Worm (Caenorhabditis elegans): ENCODE measurements around the gene B0432.7.

B0432.7 gene

DNA sequence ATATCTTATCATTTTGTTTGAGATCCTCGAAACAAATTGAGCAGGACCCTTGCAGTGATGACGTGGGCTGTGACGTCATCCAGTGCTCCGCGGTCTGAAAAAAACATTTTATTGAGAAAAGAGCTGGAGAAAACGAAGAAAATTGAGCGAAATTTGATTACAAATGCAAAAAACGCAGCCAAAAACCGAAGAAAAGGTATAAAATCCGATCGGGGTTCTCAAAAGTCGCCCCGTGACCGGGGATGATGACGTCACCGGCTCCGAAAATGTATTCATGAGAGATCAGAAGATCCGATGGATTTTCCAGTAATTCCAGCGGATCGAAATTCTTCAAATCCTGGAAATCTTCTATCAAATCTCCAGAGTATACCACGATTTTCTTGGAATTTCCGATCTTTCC lies 8.7 kb upstream of the B0432.7 start, which contains the start of gene trul-1:
TSS of gene trul-1 (minus strand) at position 101 of the 400 bp plus-strand sequence.
- TF ChIP-seq klf-2 (GFP tag; conservative IDR thresholded peaks at IDR 0.05): no peak
- no peak for TF ChIP-seq ztf-29 (GFP tag; IDR thresholded peaks at IDR 0.05)
- TF ChIP-seq T22C8.4 (GFP tag; IDR thresholded peaks at IDR 0.05): no peak
- TF ChIP-seq ztf-23 (GFP tag; IDR thresholded peaks at IDR 0.05): no peak

DNA sequence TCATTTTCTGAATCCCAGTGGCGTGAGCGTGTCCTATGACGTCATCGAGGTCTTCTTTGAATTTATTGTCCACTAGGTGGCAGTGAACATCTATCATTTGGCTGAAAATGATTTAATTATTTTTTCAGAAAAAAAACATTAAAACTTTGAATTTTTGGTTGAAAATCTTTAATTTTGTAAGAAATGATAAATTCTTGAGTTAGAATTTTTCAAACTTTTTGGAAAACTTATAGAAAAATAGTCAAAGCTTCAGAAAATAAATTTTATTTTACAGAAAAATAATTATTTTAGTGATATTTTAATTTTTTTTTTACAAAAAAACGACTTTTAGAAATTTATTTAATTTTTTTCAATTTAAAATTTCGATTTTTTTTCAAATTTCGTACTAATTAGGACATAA lies 4.9 kb upstream of the B0432.7 start, which contains the start of gene B0432.8:
TSS of gene B0432.8 (minus strand) at position 101 of the 400 bp plus-strand sequence.
- no peak for TF ChIP-seq tab-1 (GFP tag; IDR thresholded peaks at IDR 0.05)
- no peak for TF ChIP-seq med-1 (GFP tag; optimal IDR thresholded peaks at IDR 0.05; ENCODE audit: insufficient read depth)
- TF ChIP-seq cog-1 (tag; optimal IDR thresholded peaks at IDR 0.05): no peak
- TF ChIP-seq flt-1 (GFP tag; IDR thresholded peaks at IDR 0.05): no peak
- no peak for TF ChIP-seq ztf-29 (GFP tag; IDR thresholded peaks at IDR 0.05)
- TF ChIP-seq ztf-23 (GFP tag; IDR thresholded peaks at IDR 0.05): no peak
- no peak for TF ChIP-seq ref-1 (GFP tag; conservative IDR thresholded peaks at IDR 0.05)
- TF ChIP-seq T22C8.4 (GFP tag; IDR thresholded peaks at IDR 0.05): no peak
- no peak for TF ChIP-seq klf-2 (GFP tag; conservative IDR thresholded peaks at IDR 0.05)

DNA sequence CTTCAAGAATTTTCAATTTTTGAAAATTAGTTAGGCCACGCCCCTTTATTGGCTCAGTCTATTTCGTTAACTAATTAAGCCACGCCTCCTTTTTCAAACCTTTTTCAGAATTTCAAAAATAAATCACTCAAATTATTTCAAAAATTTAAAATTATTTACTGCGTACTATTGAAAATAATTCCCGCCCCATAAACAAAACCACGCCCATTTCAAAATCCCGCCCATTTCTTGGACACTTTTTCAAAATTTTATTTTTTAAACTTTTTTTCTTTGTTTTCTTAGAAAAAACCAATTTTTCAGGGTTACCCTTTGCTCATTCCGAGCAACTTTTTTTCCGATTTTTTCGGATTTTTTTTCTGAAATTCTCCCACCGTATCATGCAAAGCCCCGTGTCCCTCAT lies 9.7 kb downstream of the B0432.7 start, which contains the start of gene B0432.14:
TSS of gene B0432.14 (plus strand) at position 301 of the 400 bp plus-strand sequence.
- no peak for TF ChIP-seq cog-1 (tag; optimal IDR thresholded peaks at IDR 0.05)
- no peak for TF ChIP-seq T22C8.4 (GFP tag; IDR thresholded peaks at IDR 0.05)
- TF ChIP-seq ztf-29 (GFP tag; IDR thresholded peaks at IDR 0.05): no peak
- no peak for TF ChIP-seq med-1 (GFP tag; optimal IDR thresholded peaks at IDR 0.05; ENCODE audit: insufficient read depth)
- TF ChIP-seq ref-1 (GFP tag; conservative IDR thresholded peaks at IDR 0.05): no peak

DNA sequence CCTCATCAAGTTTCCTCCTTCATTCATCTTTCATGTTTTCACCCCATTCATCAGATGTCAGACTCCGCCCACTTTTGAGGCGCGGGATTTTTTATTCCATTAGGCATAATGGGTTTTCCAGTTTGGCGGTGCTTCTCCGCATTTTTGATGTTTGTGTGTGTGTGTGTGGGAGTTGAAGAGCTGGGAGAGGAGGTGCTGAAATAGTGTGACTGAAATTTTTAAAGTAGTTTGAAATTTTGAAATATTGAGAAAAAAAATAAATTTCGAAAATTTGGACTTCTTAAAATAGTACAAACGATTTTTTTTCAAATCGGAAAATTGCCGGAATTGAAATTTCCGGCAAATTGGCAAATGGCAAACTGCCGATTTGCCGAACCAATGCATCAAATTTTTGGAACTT lies 10.2 kb downstream of the B0432.7 start, which contains the start of gene scc-2:
TSS of gene scc-2 (minus strand) at position 101 of the 400 bp plus-strand sequence.
- no peak for TF ChIP-seq flt-1 (GFP tag; IDR thresholded peaks at IDR 0.05)
- TF ChIP-seq klf-2 (GFP tag; conservative IDR thresholded peaks at IDR 0.05): no peak
- TF ChIP-seq cog-1 (tag; optimal IDR thresholded peaks at IDR 0.05): no peak
- TF ChIP-seq ztf-29 (GFP tag; IDR thresholded peaks at IDR 0.05): no peak
- no peak for TF ChIP-seq tab-1 (GFP tag; IDR thresholded peaks at IDR 0.05)
- no peak for TF ChIP-seq ztf-23 (GFP tag; IDR thresholded peaks at IDR 0.05)
- no peak for TF ChIP-seq T22C8.4 (GFP tag; IDR thresholded peaks at IDR 0.05)
- TF ChIP-seq med-1 (GFP tag; optimal IDR thresholded peaks at IDR 0.05; ENCODE audit: insufficient read depth): no peak

DNA sequence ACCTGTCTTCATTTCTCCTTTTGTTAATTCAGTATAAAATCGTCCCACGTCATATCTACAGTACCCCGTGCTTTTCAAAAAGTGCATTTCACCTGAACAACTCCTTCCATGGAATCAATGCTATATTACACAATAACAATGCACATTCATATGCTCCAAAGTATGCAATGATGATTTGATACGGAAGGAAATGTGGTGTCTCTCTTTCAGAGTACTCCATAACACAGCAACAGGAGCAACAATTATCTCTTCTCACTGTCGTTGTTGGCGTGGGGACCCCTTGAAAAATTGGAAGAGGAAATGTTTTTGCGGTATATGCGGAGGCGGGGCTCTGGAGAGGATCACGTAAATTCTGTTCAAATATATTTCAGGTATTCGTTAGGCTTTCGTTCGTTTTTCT lies 16.3 kb downstream of the B0432.7 start, which contains the start of gene cat-2:
TSS of gene cat-2 (plus strand) at position 301 of the 400 bp plus-strand sequence.
- TF ChIP-seq med-1 (GFP tag; optimal IDR thresholded peaks at IDR 0.05; ENCODE audit: insufficient read depth): no peak
- no peak for TF ChIP-seq ref-1 (GFP tag; conservative IDR thresholded peaks at IDR 0.05)
- TF ChIP-seq cog-1 (tag; optimal IDR thresholded peaks at IDR 0.05): no peak
- TF ChIP-seq tab-1 (GFP tag; IDR thresholded peaks at IDR 0.05): no peak
- TF ChIP-seq klf-2 (GFP tag; conservative IDR thresholded peaks at IDR 0.05): no peak
- TF ChIP-seq ztf-23 (GFP tag; IDR thresholded peaks at IDR 0.05): no peak
- TF ChIP-seq T22C8.4 (GFP tag; IDR thresholded peaks at IDR 0.05): no peak
- no peak for TF ChIP-seq ztf-29 (GFP tag; IDR thresholded peaks at IDR 0.05)
- TF ChIP-seq flt-1 (GFP tag; IDR thresholded peaks at IDR 0.05): no peak

DNA sequence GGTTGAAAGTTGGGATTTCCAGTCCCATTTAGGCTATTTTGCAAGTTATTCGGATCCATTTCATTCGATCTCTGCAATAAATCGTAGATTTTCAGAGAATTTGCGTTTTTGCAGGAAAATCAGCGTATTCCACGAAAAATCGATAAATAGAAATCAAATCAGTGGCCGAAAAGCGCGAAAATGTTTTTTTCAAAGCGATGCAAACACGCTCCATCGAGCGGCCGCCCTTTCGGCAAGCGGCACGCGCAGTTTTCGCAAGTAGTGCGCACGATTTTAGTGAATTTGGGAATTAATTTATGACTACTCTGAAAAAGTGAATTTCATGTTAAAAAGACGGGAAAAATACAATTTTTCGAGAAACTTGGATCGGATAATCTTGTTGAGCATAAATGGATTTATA lies 18.6 kb downstream of the B0432.7 start:
- TF ChIP-seq cog-1 (tag; optimal IDR thresholded peaks at IDR 0.05) (peak; percentile 88), ztf-29 (GFP tag; IDR thresholded peaks at IDR 0.05) (peak; percentile 84), ref-1 (GFP tag; conservative IDR thresholded peaks at IDR 0.05) (peak; percentile 55; the same call in 1 of the 2 replicates), ztf-23 (GFP tag; IDR thresholded peaks at IDR 0.05) (peak; percentile 87), tab-1 (GFP tag; IDR thresholded peaks at IDR 0.05) (peak; percentile 82), med-1 (GFP tag; optimal IDR thresholded peaks at IDR 0.05; ENCODE audit: insufficient read depth) (peak; percentile 83), T22C8.4 (GFP tag; IDR thresholded peaks at IDR 0.05) (peak; percentile 93), flt-1 (GFP tag; IDR thresholded peaks at IDR 0.05) (peak; percentile 89), klf-2 (GFP tag; conservative IDR thresholded peaks at IDR 0.05) (peak; percentile 58)

DNA sequence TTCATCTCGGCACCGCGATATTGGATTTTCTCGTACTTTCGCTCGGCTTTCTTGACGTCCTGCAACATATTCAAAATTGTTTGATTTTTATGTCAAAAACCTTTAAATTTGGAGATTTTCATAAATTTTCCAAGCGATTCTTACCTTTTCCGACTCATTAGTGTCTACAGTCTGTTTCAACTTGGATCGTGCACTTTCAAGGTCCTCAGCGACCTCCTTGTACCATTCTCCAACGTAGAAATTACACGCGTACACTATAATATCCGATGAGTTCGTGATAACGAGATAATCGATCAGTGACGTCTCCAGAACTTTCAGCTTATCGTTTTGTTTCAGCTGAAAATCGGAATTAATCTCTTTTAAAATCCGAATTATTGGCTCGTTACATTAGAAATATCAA lies 26.0 kb downstream of the B0432.7 start:
- TF ChIP-seq med-1 (GFP tag; optimal IDR thresholded peaks at IDR 0.05; ENCODE audit: insufficient read depth) (no peak), klf-2 (GFP tag; conservative IDR thresholded peaks at IDR 0.05) (no peak), T22C8.4 (GFP tag; IDR thresholded peaks at IDR 0.05) (no peak), flt-1 (GFP tag; IDR thresholded peaks at IDR 0.05) (no peak), ztf-29 (GFP tag; IDR thresholded peaks at IDR 0.05) (no peak), ztf-23 (GFP tag; IDR thresholded peaks at IDR 0.05) (no peak), tab-1 (GFP tag; IDR thresholded peaks at IDR 0.05) (no peak), cog-1 (tag; optimal IDR thresholded peaks at IDR 0.05) (no peak), ref-1 (GFP tag; conservative IDR thresholded peaks at IDR 0.05) (no peak)

DNA sequence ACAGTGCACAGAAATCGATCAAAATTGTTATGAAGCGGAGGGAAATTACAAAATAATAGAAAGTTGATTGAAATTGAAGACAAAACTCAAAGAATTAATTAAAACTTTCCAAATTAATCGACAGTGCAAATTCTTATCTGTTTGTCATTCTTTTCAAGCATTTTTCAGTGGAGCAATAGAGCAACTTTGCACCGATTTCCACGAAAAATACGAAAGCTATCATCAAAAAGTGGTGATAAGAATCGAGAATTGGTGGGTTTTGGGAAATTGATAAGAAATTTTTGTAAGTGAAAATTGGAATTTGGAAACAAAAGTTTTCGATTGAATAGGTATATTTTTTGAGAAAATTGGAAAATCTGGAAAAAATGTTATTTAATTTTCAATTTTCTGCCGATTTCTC lies 33.7 kb downstream of the B0432.7 start:
- TF ChIP-seq med-1 (GFP tag; optimal IDR thresholded peaks at IDR 0.05; ENCODE audit: insufficient read depth) (no peak), tab-1 (GFP tag; IDR thresholded peaks at IDR 0.05) (no peak), T22C8.4 (GFP tag; IDR thresholded peaks at IDR 0.05) (no peak), klf-2 (GFP tag; conservative IDR thresholded peaks at IDR 0.05) (no peak), cog-1 (tag; optimal IDR thresholded peaks at IDR 0.05) (no peak), flt-1 (GFP tag; IDR thresholded peaks at IDR 0.05) (no peak), ztf-29 (GFP tag; IDR thresholded peaks at IDR 0.05) (no peak), ref-1 (GFP tag; conservative IDR thresholded peaks at IDR 0.05) (no peak), ztf-23 (GFP tag; IDR thresholded peaks at IDR 0.05) (no peak)

DNA sequence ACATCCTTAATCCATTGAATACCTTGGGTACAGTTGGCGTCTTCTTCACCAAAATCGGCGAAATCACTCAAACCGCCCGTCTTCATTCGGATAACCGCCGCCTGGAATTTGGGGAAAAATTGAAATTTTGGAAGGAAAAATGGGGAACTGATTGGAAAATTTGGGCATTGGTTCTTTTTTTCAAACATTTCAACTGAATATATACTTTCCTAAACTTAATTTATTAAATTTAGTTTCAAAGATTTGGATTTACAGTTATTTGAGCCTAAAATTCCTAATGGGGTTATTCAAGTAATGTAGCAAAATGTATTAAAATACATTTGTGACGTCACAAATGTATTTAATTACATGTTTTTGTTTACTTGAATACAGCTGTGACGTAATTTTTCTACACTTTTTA lies 36.1 kb downstream of the B0432.7 start, which contains the start of gene laat-1:
TSS of gene laat-1 (minus strand) at position 101 of the 400 bp plus-strand sequence.
- TF ChIP-seq med-1 (GFP tag; optimal IDR thresholded peaks at IDR 0.05; ENCODE audit: insufficient read depth) (no peak), flt-1 (GFP tag; IDR thresholded peaks at IDR 0.05) (no peak), cog-1 (tag; optimal IDR thresholded peaks at IDR 0.05) (no peak), T22C8.4 (GFP tag; IDR thresholded peaks at IDR 0.05) (no peak), klf-2 (GFP tag; conservative IDR thresholded peaks at IDR 0.05) (no peak), tab-1 (GFP tag; IDR thresholded peaks at IDR 0.05) (no peak), ref-1 (GFP tag; conservative IDR thresholded peaks at IDR 0.05) (no peak), ztf-29 (GFP tag; IDR thresholded peaks at IDR 0.05) (no peak), ztf-23 (GFP tag; IDR thresholded peaks at IDR 0.05) (no peak)

DNA sequence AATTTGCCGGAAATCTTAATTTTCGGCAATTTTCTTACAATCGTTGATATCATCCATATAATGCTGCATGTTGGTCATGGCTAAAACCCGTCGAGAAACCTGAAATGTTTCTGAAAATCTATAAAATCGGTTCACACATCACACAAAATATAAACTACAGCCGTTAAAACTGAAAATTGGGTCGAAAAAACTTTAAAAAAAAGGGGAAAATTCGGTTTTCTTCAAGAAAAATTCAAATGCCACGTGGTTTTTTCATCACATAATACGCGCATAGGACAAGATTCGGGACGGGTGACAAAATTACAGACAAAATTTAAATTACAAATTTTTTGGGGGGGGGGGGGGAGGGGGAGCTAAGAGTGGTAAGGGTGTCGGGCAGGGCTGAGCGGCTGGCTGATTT lies 41.1 kb downstream of the B0432.7 start, which contains the start of gene Y43H11AL.1:
TSS of gene Y43H11AL.1 (minus strand) at position 101 of the 400 bp plus-strand sequence.
- TF ChIP-seq klf-2 (GFP tag; conservative IDR thresholded peaks at IDR 0.05): no peak
- TF ChIP-seq ztf-29 (GFP tag; IDR thresholded peaks at IDR 0.05): no peak
- TF ChIP-seq cog-1 (tag; optimal IDR thresholded peaks at IDR 0.05): no peak
- TF ChIP-seq ztf-23 (GFP tag; IDR thresholded peaks at IDR 0.05): no peak
- TF ChIP-seq flt-1 (GFP tag; IDR thresholded peaks at IDR 0.05): no peak
- TF ChIP-seq ref-1 (GFP tag; conservative IDR thresholded peaks at IDR 0.05): no peak

Data from whole organism, midembryonic.